Fruit fly (Drosophila melanogaster) whole organism, embryonic: Measurements from ENCODE around the gene CG10254.
A peak's percentile ranks its signal among the peaks of the same experiment; 100 is the strongest.

Source experiments
- ATbp ChIP-seq: fragments of 200-800 bp; sonication (Bioruptor generic); optimal IDR thresholded peaks from 2 replicates; lab custom pipeline; 2017; ENCODE audit warnings: missing biosample characterization, mild to moderate bottlenecking, missing genetic modification characterization, missing genetic modification reagents
- Abd-B ChIP-seq: fragments of 200-800 bp; sonication (Bioruptor generic); optimal IDR thresholded peaks from 2 replicates; lab custom pipeline; 2018; ENCODE audit warnings: missing biosample characterization, mild to moderate bottlenecking, missing genetic modification characterization, moderate library complexity
- CG10267 ChIP-seq: fragments of 200-800 bp; sonication (Bioruptor generic); optimal IDR thresholded peaks from 2 replicates; lab custom pipeline; 2018; ENCODE audit warnings: missing biosample characterization, mild to moderate bottlenecking, missing genetic modification characterization, moderate library complexity
- CG10959 ChIP-seq: fragments of 200-800 bp; sonication (Bioruptor generic); IDR thresholded peaks from 2 replicates; pipeline ENCODE4 v1.3.6; 2022; ENCODE audit warnings: missing biosample characterization, missing genetic modification characterization
- CG11504 ChIP-seq: fragments of 200-800 bp; sonication (Bioruptor generic); optimal IDR thresholded peaks from 3 replicates; lab custom pipeline; 2019; ENCODE audit warnings: missing biosample characterization, mild to moderate bottlenecking, missing genetic modification characterization, moderate library complexity
- CG12236 ChIP-seq: fragments of 200-800 bp; sonication (Bioruptor generic); optimal IDR thresholded peaks from 2 replicates; lab custom pipeline; 2016; ENCODE audit warnings: missing biosample characterization, missing genetic modification characterization
- CG13424 ChIP-seq: fragments of 200-800 bp; sonication (Bioruptor generic); optimal IDR thresholded peaks from 2 replicates; lab custom pipeline; 2019; ENCODE audit warnings: missing biosample characterization, mild to moderate bottlenecking, missing genetic modification characterization, moderate library complexity
- CG13894 ChIP-seq: fragments of 200-800 bp; sonication (Bioruptor generic); optimal IDR thresholded peaks from 3 replicates; lab custom pipeline; 2018; ENCODE audit warnings: missing biosample characterization, mild to moderate bottlenecking, missing genetic modification characterization, moderate library complexity
- CG17186 ChIP-seq: fragments of 200-800 bp; sonication (Bioruptor generic); optimal IDR thresholded peaks from 3 replicates; lab custom pipeline; 2017; ENCODE audit warnings: missing biosample characterization, missing genetic modification reagents, missing genetic modification characterization
- CG17568 ChIP-seq: fragments of 200-800 bp; sonication (Bioruptor generic); optimal IDR thresholded peaks from 2 replicates; lab custom pipeline; 2018; ENCODE audit warnings: missing biosample characterization, mild to moderate bottlenecking, missing genetic modification characterization, moderate library complexity
- CG18262 ChIP-seq: fragments of 200-800 bp; optimal IDR thresholded peaks from 3 replicates; lab custom pipeline; 2019; ENCODE audit warnings: missing biosample characterization, mild to moderate bottlenecking, missing genetic modification characterization, moderate library complexity
- CG30020 ChIP-seq: fragments of 200-800 bp; optimal IDR thresholded peaks from 2 replicates; lab custom pipeline; 2019; ENCODE audit warnings: missing biosample characterization, mild to moderate bottlenecking, missing genetic modification characterization, moderate library complexity
- CG34422 ChIP-seq: fragments of 200-800 bp; sonication (Bioruptor generic); IDR thresholded peaks from 3 replicates; pipeline ENCODE4 v1.3.6; 2022; ENCODE audit warnings: missing biosample characterization, missing genetic modification characterization
- CG4282 ChIP-seq: fragments of 200-800 bp; sonication (Bioruptor generic); optimal IDR thresholded peaks from 2 replicates; lab custom pipeline; 2016; ENCODE audit warnings: missing biosample characterization, missing genetic modification characterization
- CG4424 ChIP-seq: fragments of 200-800 bp; sonication (Bioruptor generic); optimal IDR thresholded peaks from 3 replicates; lab custom pipeline; 2016; ENCODE audit warnings: missing biosample characterization, missing genetic modification characterization
- CG4617 ChIP-seq: fragments of 200-800 bp; sonication (Bioruptor generic); optimal IDR thresholded peaks from 3 replicates; lab custom pipeline; 2016; ENCODE audit warnings: missing biosample characterization, missing genetic modification characterization, borderline replicate concordance
- CG5245 ChIP-seq: fragments of 200-800 bp; sonication (Bioruptor generic); optimal IDR thresholded peaks from 3 replicates; lab custom pipeline; 2016; ENCODE audit warnings: missing biosample characterization, missing genetic modification characterization
- CG5953 ChIP-seq: fragments of 200-800 bp; sonication (Bioruptor generic); IDR thresholded peaks from 2 replicates; pipeline ENCODE4 v1.3.6; 2022; ENCODE audit warnings: missing biosample characterization, missing genetic modification characterization
- CG6765 ChIP-seq: fragments of 200-800 bp; sonication (Bioruptor generic); optimal IDR thresholded peaks from 3 replicates; lab custom pipeline; 2017; ENCODE audit warnings: missing biosample characterization, mild to moderate bottlenecking, missing genetic modification characterization
- CG7271 ChIP-seq: fragments of 200-800 bp; sonication (Bioruptor generic); optimal IDR thresholded peaks from 2 replicates; lab custom pipeline; 2018; ENCODE audit warnings: missing biosample characterization, mild to moderate bottlenecking, missing genetic modification characterization, moderate library complexity
- CG8924 ChIP-seq: fragments of 200-800 bp; optimal IDR thresholded peaks from 3 replicates; lab custom pipeline; 2019; ENCODE audit warnings: missing biosample characterization, mild to moderate bottlenecking, missing genetic modification characterization, moderate library complexity
- CkIIα-i1 ChIP-seq: fragments of 200-800 bp; sonication (Bioruptor generic); IDR thresholded peaks from 2 replicates; pipeline ENCODE4 v1.3.6; 2022; ENCODE audit warnings: missing biosample characterization, missing genetic modification characterization
- CrebB ChIP-seq: fragments of 200-800 bp; sonication (Bioruptor generic); optimal IDR thresholded peaks from 3 replicates; lab custom pipeline; 2018; ENCODE audit warnings: missing biosample characterization, mild to moderate bottlenecking, missing genetic modification characterization
- Dref ChIP-seq: fragments of 200-800 bp; sonication (Bioruptor generic); IDR thresholded peaks from 2 replicates; pipeline ENCODE4 v1.3.6; 2022; ENCODE audit warnings: missing biosample characterization, missing genetic modification characterization
- ERR ChIP-seq: fragments of 200-800 bp; sonication (Bioruptor generic); optimal IDR thresholded peaks from 2 replicates; lab custom pipeline; 2016; ENCODE audit warnings: missing biosample characterization, missing genetic modification characterization
- Elba2 ChIP-seq: fragments of 200-800 bp; sonication (Bioruptor generic); optimal IDR thresholded peaks from 3 replicates; lab custom pipeline; 2016; ENCODE audit warnings: missing biosample characterization, missing genetic modification characterization
- H2.0 ChIP-seq: fragments of 200-800 bp; sonication (Bioruptor generic); IDR thresholded peaks from 2 replicates; pipeline ENCODE4 v1.3.6; 2022; ENCODE audit warnings: missing biosample characterization, missing genetic modification characterization
- HLH4C ChIP-seq: fragments of 200-800 bp; sonication (Bioruptor generic); IDR thresholded peaks from 3 replicates; pipeline ENCODE4 v1.3.6; 2022; ENCODE audit warnings: missing biosample characterization, missing genetic modification characterization; ENCODE audit not compliant: partially characterized antibody
- Max ChIP-seq: fragments of 200-800 bp; sonication (Bioruptor generic); optimal IDR thresholded peaks from 2 replicates; lab custom pipeline; 2016; ENCODE audit warnings: missing biosample characterization, mild to moderate bottlenecking, missing genetic modification characterization
- Sox102F ChIP-seq: fragments of 200-800 bp; sonication (Bioruptor generic); optimal IDR thresholded peaks from 2 replicates; lab custom pipeline; 2018; ENCODE audit warnings: missing biosample characterization, mild to moderate bottlenecking, missing genetic modification characterization, moderate library complexity
- ap ChIP-seq: fragments of 200-800 bp; sonication (Bioruptor generic); IDR thresholded peaks from 2 replicates; pipeline ENCODE4 v1.3.6; 2022; ENCODE audit warnings: missing biosample characterization, missing genetic modification characterization
- ase ChIP-seq: fragments of 200-800 bp; sonication (Bioruptor generic); IDR thresholded peaks from 3 replicates; pipeline ENCODE4 v1.3.6; 2022; ENCODE audit warnings: missing biosample characterization, missing genetic modification characterization
- dimm ChIP-seq: fragments of 200-800 bp; sonication (Bioruptor generic); IDR thresholded peaks from 2 replicates; pipeline ENCODE4 v1.3.6; 2022; ENCODE audit warnings: missing biosample characterization, missing genetic modification characterization
- en ChIP-seq: fragments of 200-800 bp; sonication (Bioruptor generic); optimal IDR thresholded peaks from 2 replicates; lab custom pipeline; 2016; ENCODE audit warnings: missing biosample characterization, missing genetic modification characterization
- inv ChIP-seq: fragments of 200-800 bp; sonication (Bioruptor generic); IDR thresholded peaks from 2 replicates; pipeline ENCODE4 v1.3.6; 2022; ENCODE audit warnings: missing biosample characterization, missing genetic modification characterization; ENCODE audit not compliant: partially characterized antibody
- kah ChIP-seq: fragments of 200-800 bp; sonication (Bioruptor generic); optimal IDR thresholded peaks from 2 replicates; lab custom pipeline; 2018; ENCODE audit warnings: missing biosample characterization, mild to moderate bottlenecking, missing genetic modification characterization
- lbe ChIP-seq: fragments of 200-800 bp; sonication (Bioruptor generic); optimal IDR thresholded peaks from 2 replicates; lab custom pipeline; 2016; ENCODE audit warnings: missing biosample characterization, mild to moderate bottlenecking, missing genetic modification characterization
- luna ChIP-seq: fragments of 200-800 bp; sonication (Bioruptor generic); optimal IDR thresholded peaks from 2 replicates; lab custom pipeline; 2016; ENCODE audit warnings: missing biosample characterization, missing genetic modification characterization
- mam ChIP-seq: fragments of 200-800 bp; sonication (Bioruptor generic); optimal IDR thresholded peaks from 3 replicates; lab custom pipeline; 2016; ENCODE audit warnings: missing biosample characterization, missing genetic modification characterization
- oc ChIP-seq: fragments of 200-800 bp; sonication (Bioruptor generic); optimal IDR thresholded peaks from 2 replicates; lab custom pipeline; 2018; ENCODE audit warnings: missing biosample characterization, mild to moderate bottlenecking, missing genetic modification characterization, moderate library complexity
- org-1 ChIP-seq: fragments of 200-800 bp; sonication (Bioruptor generic); optimal IDR thresholded peaks from 2 replicates; lab custom pipeline; 2017; ENCODE audit warnings: missing biosample characterization, missing genetic modification characterization
- otp ChIP-seq: fragments of 200-800 bp; sonication (Bioruptor generic); IDR thresholded peaks from 3 replicates; pipeline ENCODE4, ENCODE4 v1.3.6; 2022; ENCODE audit warnings: missing biosample characterization, missing genetic modification characterization
- ranshi ChIP-seq: fragments of 200-800 bp; sonication (Bioruptor generic); IDR thresholded peaks from 2 replicates; pipeline ENCODE4 v1.3.6; 2022; ENCODE audit warnings: missing biosample characterization, missing genetic modification characterization
- run ChIP-seq: fragments of 200-800 bp; sonication (Bioruptor generic); optimal IDR thresholded peaks from 3 replicates; lab custom pipeline; 2018; ENCODE audit warnings: missing biosample characterization, mild to moderate bottlenecking, missing genetic modification characterization
- seq ChIP-seq: fragments of 200-800 bp; sonication (Bioruptor generic); IDR thresholded peaks from 2 replicates; pipeline ENCODE4 v1.3.6; 2022; ENCODE audit warnings: missing biosample characterization, missing genetic modification characterization
- sr ChIP-seq: fragments of 200-800 bp; sonication (Bioruptor generic); IDR thresholded peaks from 3 replicates; pipeline ENCODE4 v1.3.6; 2022; ENCODE audit warnings: missing biosample characterization, missing genetic modification characterization
- tap ChIP-seq: fragments of 200-800 bp; optimal IDR thresholded peaks from 3 replicates; lab custom pipeline; 2019; ENCODE audit warnings: missing biosample characterization, mild to moderate bottlenecking, missing genetic modification characterization, moderate library complexity
- tgo ChIP-seq: fragments of 200-800 bp; sonication (Bioruptor generic); IDR thresholded peaks from 3 replicates; pipeline ENCODE4 v1.3.6; 2022; ENCODE audit warnings: missing biosample characterization, missing genetic modification characterization
- trh ChIP-seq: fragments of 200-800 bp; sonication (Bioruptor generic); optimal IDR thresholded peaks from 2 replicates; lab custom pipeline; 2016; ENCODE audit warnings: missing biosample characterization, missing genetic modification characterization
- zen ChIP-seq: fragments of 200-800 bp; sonication (Bioruptor generic); optimal IDR thresholded peaks from 3 replicates; lab custom pipeline; 2018; ENCODE audit warnings: missing biosample characterization, mild to moderate bottlenecking, missing genetic modification characterization, moderate library complexity

Gene CG10254

DNA sequence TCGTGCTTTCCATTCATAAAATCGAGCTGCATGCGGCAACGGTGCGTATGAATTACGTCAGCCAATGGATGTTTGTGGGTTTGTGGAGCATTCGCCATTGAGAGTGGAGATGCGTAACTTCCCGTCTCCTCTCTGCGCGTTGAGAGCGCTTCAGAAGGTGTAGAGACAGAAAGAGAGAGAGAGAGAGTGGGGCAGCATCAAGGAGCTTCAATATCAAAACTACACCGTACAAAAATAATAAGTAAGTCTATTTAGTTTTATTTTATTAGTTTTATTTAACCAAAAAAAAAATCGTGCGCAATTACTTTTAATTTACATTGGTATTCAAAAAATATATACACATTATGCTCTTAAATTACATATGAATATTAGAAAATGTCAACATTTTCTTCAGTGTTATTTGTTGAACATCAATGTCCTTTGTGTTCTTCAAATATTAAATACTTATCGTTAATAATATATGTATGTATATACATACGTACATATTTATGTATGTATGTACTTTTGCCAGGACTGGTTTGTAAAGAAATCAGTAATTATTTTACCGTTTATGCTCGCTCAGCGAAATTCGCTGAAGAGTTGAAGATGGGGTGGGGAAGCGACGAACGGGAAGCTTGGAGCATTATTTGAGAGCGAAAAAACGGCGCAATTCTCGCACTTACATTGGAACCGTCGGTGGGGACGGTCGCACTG, 28.0 kb upstream of the CG10254 start, which contains the start of gene CG10365 (continued):
- no peak for TF ChIP-seq CG30020
- TF ChIP-seq lbe (GFP tag; lab: Kevin White, UChicago) = peak; percentile 3
- TF ChIP-seq CrebB = peak; percentile 72
- TF ChIP-seq CG5245 (GFP tag; lab: Kevin White, UChicago) = peak; percentile 65
- peak; percentile 67 for TF ChIP-seq kah (GFP tag; lab: Kevin White, UChicago)
- TF ChIP-seq tgo (GFP tag; lab: Robert Waterston, UW) = peak; percentile 92
- peak; percentile 67 for TF ChIP-seq seq (GFP tag; lab: Robert Waterston, UW)
- peak; percentile 59 for TF ChIP-seq dimm (GFP tag; lab: Robert Waterston, UW)
- peak; percentile 79 for TF ChIP-seq run (tag; lab: Kevin White, UChicago)
- peak; percentile 82 for TF ChIP-seq CG4424
- peak; percentile 3 for TF ChIP-seq CG4617
- no peak for TF ChIP-seq luna (GFP tag; lab: Kevin White, UChicago)
- peak; percentile 81 for TF ChIP-seq ap (GFP tag; lab: Robert Waterston, UW)
- no peak for TF ChIP-seq CG17186
- no peak for TF ChIP-seq HLH4C
- TF ChIP-seq Max (GFP tag; lab: Kevin White, UChicago) = no peak
- peak; percentile 46 for TF ChIP-seq ATbp
- TF ChIP-seq sr (GFP tag; lab: Robert Waterston, UW) = 0 out of 3 replicates have a peak, but pooled peaks have one; percentile 22
- TF ChIP-seq tap = peak; percentile 71
- peak; percentile 85 for TF ChIP-seq CG8924
- TF ChIP-seq Sox102F (GFP tag; lab: Kevin White, UChicago) = peak; percentile 93
- no peak for TF ChIP-seq Elba2
- peak; percentile 84 for TF ChIP-seq CG10267
- TF ChIP-seq CG12236 (GFP tag; lab: Kevin White, UChicago) = no peak
- peak; percentile 72 for TF ChIP-seq org-1 (GFP tag; lab: Kevin White, UChicago)
- peak; percentile 95 for TF ChIP-seq CG11504 (tag; lab: Kevin White, UChicago)
- no peak for TF ChIP-seq CkIIα-i1 (GFP tag; lab: Robert Waterston, UW)
- peak; percentile 76 for TF ChIP-seq CG34422
- no peak for TF ChIP-seq mam (GFP tag; lab: Kevin White, UChicago)
- peak; percentile 78 for TF ChIP-seq CG18262 (tag; lab: Kevin White, UChicago)
- TF ChIP-seq CG6765 (GFP tag; lab: Kevin White, UChicago) = peak; percentile 72
- peak; percentile 92 for TF ChIP-seq CG13424 (tag; lab: Kevin White, UChicago)
- TF ChIP-seq otp = 0 out of 3 replicates have a peak, but pooled peaks have one; percentile 19
- no peak for TF ChIP-seq ERR (GFP tag; lab: Kevin White, UChicago)
- TF ChIP-seq CG7271 (tag; lab: Kevin White, UChicago) = no peak
- peak; percentile 82 for TF ChIP-seq H2.0 (GFP tag; lab: Robert Waterston, UW)
- peak; percentile 55 for TF ChIP-seq CG17568
- TF ChIP-seq ase (GFP tag; lab: Robert Waterston, UW) = peak; percentile 58; the same call in 1 of the 3 replicates
- no peak for TF ChIP-seq CG4282
- TF ChIP-seq CG5953 (GFP tag; lab: Robert Waterston, UW) = peak; percentile 63; the same call in 1 of the 2 replicates
- TF ChIP-seq CG10959 (GFP tag; lab: Robert Waterston, UW) = no peak
- TF ChIP-seq inv = no peak
- no peak for TF ChIP-seq en
- peak; percentile 86 for TF ChIP-seq CG13894 (tag; lab: Kevin White, UChicago)
- TF ChIP-seq Dref (GFP tag; lab: Robert Waterston, UW) = no peak
- TF ChIP-seq oc = peak; percentile 79
- peak; percentile 88 for TF ChIP-seq ranshi (GFP tag; lab: Robert Waterston, UW)
- peak; percentile 61 for TF ChIP-seq zen (tag; lab: Kevin White, UChicago)
- peak; percentile 34 for TF ChIP-seq trh
- peak; percentile 43 for TF ChIP-seq Abd-B
